Worm (Caenorhabditis elegans) whole organism, young adult: ENCODE data around the gene del-8.

ENCODE experiments used
- B0019.2 ChIP-seq: fragments of 200-800 bp; sonication (Bioruptor generic); conservative IDR thresholded peaks from 2 replicates; pipeline ENCODE4 v1.3.6; 2022; ENCODE audit warnings: missing genetic modification reagents, missing genetic modification characterization, missing compliant biosample characterization
- F10E7.11 ChIP-seq: sonication (generic microtip); optimal IDR thresholded peaks from 2 replicates; lab custom pipeline; 2017; ENCODE audit warnings: mild to moderate bottlenecking, missing genetic modification characterization, moderate library complexity, missing compliant biosample characterization
- efl-1 ChIP-seq: fragments of 150-350 bp; optimal IDR thresholded peaks from 2 replicates; lab custom pipeline; 2014; ENCODE audit warnings: missing biosample characterization, missing genetic modification reagents, missing genetic modification characterization
- lag-1 ChIP-seq: fragments of 200-800 bp; sonication (Bioruptor generic); IDR thresholded peaks from 2 replicates; pipeline ENCODE4 v1.3.6; 2022; ENCODE audit warnings: missing genetic modification reagents, missing genetic modification characterization, missing compliant biosample characterization
- mes-4 ChIP-seq: sonication (generic microtip); optimal IDR thresholded peaks from 2 replicates; lab custom pipeline; 2016; ENCODE audit warnings: missing genotype, missing genetic modification characterization, missing compliant biosample characterization
- snpc-3.4 ChIP-seq: sonication (generic microtip); optimal IDR thresholded peaks from 2 replicates; lab custom pipeline; 2017; ENCODE audit warnings: missing genetic modification characterization, mild to moderate bottlenecking, missing compliant biosample characterization, antibody characterized with exemption, moderate library complexity, missing genotype, missing genetic modification reagents

DNA sequence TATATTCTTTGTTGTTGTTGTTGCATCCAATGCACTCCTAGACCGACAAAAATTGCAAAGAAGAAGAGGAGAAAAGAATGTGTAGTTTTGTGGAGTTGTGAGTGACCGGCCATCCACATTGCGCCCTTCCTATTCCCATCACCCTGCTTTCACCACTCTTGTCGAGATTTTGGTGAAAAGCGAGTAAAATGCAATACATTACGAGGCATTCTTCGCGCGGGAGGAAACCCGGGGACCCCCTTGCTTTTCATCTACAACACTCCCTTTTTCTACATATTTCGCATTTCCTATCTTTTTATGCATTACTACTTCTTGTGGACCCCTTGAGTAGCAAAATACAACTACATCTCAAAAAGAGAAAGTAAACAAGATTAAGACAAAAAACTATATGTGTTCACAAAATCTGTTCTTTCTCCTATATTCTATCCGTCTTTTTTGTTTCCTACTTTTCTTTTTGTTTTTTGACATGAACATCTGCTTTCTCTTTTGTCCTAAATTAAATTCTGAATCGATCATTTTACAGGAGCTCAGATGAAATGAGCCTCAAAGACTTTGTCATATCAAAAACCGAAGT, 20.9 kb downstream of the del-8 start, which contains the start of gene C11E4.6:
- no peak for TF ChIP-seq F10E7.11 (tag; lab: Kevin White, UChicago)
- TF ChIP-seq B0019.2, result no peak
- TF ChIP-seq lag-1 (GFP tag; lab: Robert Waterston, UW), result no peak
- TF ChIP-seq mes-4 (tag; lab: Kevin White, UChicago), result no peak
- TF ChIP-seq snpc-3.4, result no peak
- TF ChIP-seq efl-1 (GFP tag; lab: Kevin White, UChicago), result no peak
